Worm (Caenorhabditis elegans) whole organism, dauer: ENCODE results near the gene svop-1.

Source experiments
- unc-62 ChIP-seq: sonication (generic microtip); optimal IDR thresholded peaks from 2 replicates; lab custom pipeline; 2017; ENCODE audit warnings: missing biosample characterization, missing genetic modification reagents, missing genetic modification characterization

Gene svop-1

DNA sequence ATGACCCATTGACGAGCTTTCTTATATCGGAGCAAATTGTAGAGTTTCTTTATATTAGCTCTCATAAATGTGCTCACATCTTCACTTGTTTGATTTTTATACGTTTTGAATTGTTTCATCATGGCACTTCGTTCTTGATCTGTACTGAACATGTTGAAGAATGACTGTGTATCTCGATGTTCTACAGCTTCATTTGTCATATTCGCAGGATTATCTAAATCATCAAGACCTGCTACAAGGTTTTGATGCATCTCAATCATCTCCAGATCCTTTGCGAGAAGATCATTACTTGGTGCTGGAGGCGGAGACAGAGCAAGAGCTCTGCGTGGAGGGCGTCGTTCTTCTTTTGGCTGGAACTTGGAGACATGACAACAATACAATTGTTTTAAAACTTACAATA, 18.0 kb upstream of the svop-1 start:
- TF ChIP-seq unc-62 (GFP tag; lab: Kevin White, UChicago), result no peak

DNA sequence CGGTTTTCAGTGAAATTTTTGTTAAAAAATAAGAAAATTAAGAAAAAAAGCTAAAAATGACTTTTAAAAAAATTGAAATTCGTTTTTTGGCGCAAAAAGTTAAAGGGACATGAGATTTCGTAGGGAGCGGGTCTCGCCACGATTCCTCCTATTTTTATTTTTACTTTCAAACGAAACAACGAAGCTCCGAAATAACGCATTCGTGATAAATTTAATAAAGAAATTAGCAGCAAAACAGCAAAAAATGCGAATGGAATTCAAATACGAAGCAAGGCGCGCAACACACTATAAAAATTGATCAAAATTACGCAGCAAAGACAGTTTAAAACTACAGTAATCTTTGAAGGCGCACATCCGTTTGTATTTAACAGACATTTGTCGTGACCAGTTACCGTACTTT, 14.5 kb upstream of the svop-1 start:
- no peak for TF ChIP-seq unc-62 (GFP tag; lab: Kevin White, UChicago)

DNA sequence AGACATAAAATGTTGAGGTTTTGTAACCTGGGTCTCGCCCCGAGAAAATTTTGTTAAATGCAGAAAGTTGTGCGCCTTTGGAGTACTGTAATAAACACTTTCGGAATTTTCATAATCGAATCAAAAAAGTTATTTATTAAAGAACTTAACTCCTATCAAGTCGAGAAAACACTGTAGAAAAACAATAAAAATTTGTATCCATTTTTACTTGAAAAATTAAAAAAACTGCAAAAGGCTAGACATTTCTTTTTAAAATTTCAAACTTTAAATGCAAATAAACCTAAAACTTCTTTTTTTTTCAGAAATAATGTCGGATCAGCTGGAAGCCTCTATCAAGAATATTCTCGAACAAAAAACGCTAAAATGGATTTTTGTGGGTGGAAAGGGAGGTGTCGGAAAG, 9.5 kb upstream of the svop-1 start, which contains the start of gene asna-1:
Gene asna-1 (plus strand): TSS at position 301 of the 400 bp plus-strand sequence.
- no peak for TF ChIP-seq unc-62 (GFP tag; lab: Kevin White, UChicago)

DNA sequence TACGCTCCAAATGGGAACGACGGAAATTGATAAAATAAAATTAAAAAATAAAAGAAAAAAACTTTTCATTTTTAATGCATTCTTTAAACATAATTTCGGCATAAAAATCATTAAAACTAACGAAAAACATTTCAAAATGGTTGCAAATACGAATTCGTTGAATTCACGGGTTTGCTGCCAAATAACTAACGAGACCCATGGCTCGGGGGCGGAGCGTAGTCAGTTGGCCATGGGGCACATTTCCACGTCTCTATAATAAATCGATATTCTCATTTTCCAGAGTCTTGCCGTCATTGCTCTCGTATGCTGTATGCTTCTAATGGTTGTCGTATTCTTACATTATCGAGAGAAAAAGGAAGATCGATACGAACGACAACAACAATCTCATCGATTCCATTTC, 8.2 kb upstream of the svop-1 start, which contains the start of gene ZK637.4:
Gene ZK637.4 (plus strand): TSS at position 301 of the 400 bp plus-strand sequence.
- TF ChIP-seq unc-62 (GFP tag; lab: Kevin White, UChicago), result no peak

DNA sequence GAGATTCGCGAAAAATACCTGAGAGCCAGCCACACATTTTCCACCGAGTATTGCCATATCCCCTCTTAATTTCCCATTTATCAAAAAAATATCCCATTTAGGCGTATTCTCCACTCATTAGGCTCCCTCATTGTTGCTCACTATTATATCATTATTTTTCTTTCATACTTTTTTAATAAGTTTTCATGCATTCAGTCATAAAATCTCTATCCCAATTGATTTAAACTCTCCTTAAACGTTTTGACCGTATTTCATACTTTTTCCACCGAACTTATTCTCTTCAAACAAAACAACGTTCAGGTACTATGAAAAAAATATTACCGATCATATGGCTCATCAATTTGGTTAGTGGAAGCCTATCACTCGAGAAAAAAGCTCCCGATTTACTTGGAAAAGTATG, 4.6 kb upstream of the svop-1 start, which contains the start of gene lnkn-1:
Gene lnkn-1 (plus strand): TSS at position 301 of the 400 bp plus-strand sequence.
- TF ChIP-seq unc-62 (GFP tag; lab: Kevin White, UChicago), result no peak

DNA sequence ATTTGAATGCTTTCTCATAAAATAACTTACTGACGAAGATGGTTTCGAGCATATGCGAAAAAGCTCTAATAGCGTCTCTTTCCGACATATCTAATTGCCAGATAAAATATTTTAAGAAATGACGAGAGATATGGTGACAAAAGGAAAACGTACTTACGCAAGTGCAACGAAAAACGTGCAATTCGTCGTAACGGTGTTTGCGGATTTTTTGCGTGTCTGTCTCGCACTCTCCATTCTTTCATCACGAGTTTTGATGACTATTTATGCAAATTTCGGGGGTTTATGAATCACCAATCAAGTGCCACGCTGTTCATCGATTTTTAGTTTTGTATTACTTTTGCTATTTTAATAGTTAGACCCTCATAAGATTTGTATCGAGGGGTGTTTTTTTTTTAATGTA, 3.7 kb upstream of the svop-1 start, which contains the start of gene ZK637.14:
Gene ZK637.14 (minus strand): TSS at position 201 of the 400 bp plus-strand sequence.
- no peak for TF ChIP-seq unc-62 (GFP tag; lab: Kevin White, UChicago)

DNA sequence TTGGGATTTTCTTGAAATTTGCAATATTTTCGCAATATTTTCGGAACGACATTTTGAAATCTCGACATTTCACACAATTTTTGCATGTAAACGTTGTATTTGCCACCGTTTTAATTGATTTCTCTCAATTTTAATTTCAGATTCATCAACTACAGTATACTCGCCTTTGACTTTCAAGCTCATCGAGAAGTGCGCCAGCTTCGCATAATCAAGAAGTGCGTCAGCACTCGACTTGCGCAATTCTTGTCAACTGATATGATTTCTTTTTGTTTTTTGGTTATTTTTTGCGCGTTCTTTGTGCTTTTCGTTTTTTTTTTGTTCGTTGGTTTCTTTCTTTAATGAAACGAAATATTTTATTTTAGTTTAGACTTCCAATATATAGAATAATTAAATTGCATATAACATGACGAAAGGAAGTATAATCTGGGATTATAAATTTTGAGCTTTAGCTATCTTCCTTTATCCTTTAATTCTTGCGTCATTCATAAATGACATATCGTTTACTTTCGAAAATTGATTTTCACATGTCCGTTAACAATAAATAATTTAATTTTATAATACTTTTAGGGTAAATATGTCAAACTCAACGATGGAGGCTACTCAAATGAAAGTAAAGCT, 2.0 kb upstream of the svop-1 start, which contains the start of gene famh-136:
Gene famh-136 (plus strand): TSS at position 568 of the 618 bp plus-strand sequence.
- TF ChIP-seq unc-62 (GFP tag; lab: Kevin White, UChicago), result no peak

DNA sequence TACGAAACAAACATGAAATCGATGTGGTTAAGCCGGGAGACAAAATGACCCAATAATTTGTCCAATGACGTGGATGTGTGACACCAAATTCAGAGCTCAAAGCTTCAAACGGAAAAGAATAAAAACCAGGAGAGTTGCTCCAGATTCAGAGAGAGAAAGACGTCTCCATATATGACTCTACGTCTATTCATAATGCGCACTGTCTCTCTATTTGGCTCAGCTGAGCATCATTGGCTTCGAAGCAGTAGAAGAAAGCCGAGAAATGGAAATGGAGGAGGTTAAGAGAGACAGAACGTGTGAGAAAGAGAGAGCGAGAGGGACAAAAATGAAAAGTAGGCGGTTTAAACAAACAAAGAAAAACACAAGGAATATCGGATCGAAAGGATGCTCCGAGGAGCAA, 1.0 kb upstream of the svop-1 start:
- TF ChIP-seq unc-62 (GFP tag; lab: Kevin White, UChicago), result no peak

DNA sequence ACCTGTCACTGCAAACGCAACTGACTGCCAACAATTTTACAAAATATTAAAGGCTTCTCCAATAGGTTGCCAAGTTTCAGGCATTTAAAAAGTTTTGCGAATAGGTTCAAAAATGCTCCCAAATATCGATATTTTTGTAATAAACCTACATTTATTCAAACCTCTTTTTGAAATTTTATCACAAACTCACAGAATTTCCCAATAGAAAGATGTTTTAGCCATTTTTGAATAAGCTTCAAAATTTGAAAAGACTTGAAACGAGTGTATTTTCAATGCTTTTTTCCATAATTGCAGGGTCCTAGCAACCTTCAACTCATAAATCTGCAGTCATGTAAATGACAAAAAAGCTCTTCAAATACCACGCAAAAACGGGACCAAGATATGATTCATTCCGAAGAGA, 3.0 kb downstream of the svop-1 start:
- TF ChIP-seq unc-62 (GFP tag; lab: Kevin White, UChicago), result no peak

DNA sequence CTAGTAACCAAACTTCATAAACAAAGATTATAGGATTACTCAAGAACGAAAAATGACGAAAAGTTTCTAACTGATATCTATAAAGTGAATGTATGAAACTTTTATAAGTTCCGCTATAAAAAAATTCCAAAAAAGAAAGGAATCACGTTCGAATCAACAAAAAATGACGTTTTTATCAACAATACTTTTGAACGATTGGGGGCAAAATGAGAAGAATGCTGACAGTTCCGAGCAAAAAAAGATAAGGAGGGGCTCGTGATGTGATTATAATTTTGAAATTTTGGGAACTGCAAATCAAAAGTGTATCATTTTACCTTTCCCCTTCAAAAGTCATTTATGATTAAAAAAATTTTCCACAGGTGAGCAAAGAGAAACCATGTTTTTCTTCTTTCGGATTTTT, 6.3 kb downstream of the svop-1 start:
- TF ChIP-seq unc-62 (GFP tag; lab: Kevin White, UChicago), result no peak

DNA sequence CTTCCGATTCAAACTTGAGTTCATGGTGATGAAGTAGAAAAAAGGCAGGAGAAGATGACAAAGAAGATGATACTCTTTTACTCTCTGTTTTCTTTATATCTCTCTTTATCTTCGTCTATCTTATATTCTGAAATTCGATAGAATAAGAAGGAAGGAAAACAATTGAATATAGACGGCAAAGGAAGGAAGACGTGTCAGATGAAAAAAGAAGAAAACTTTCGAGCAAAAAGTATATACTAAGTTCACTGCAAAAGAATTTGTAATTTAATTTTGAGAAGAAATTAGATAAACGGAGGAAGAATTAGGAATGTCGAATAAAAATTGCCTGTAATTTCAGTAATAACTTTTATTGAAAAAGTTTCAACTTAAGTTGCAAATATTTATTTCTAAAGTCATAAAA, 8.3 kb downstream of the svop-1 start, which contains the start of gene K01F9.2:
Gene K01F9.2 (minus strand): TSS at position 127 of the 400 bp plus-strand sequence.
- no peak for TF ChIP-seq unc-62 (GFP tag; lab: Kevin White, UChicago)

DNA sequence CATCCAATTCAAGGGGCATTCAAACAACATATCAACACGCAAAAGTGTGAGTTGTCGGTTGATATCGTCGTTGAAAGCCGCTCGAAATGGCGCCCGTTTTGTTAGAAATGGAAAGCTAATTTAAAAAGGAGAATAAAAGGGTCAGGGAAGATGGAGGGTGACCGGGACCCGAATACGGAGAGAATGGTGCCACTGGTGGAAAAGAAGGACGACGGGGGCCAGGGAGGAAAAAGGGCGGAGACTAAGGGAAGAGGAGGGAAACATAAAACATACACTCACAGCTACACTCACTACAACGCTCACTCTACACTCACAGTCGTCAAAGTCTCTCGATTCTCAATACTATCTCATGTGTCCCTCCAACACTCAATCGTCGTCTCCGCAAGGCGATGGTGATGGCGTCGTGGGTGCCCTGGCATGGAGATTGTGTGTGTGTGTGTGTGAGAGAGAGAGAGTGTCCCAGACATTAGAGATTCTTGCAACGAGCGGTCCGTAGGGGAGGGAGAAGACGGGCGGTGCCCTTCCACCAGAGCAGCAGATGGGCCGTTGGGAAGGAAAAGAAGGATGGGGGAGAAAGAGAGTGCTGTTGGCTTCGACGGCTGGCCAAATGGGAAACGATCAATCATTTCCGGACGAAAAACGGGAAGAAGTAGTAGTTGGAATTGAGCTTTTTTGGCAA, 11.2 kb downstream of the svop-1 start:
- TF ChIP-seq unc-62 (GFP tag; lab: Kevin White, UChicago), result no peak

DNA sequence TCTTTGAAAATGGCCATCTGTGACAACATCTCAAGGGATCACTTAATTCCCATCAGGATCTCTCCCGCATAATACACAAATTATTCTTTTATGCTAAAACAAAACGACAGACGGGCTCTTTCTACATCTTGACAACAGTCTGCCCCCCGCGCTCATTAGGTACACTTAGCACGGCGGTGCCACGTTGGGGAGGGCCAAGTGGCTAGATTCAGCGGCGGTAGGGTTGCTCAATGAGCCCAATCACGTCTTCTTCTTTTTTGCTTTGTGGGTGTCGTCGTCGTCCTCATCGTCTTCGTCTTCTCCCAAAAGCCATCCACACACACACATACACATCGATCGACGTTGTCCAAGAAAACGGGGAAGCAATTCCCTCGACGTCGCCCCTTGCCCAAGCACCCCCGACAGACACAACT, 12.2 kb downstream of the svop-1 start:
- no peak for TF ChIP-seq unc-62 (GFP tag; lab: Kevin White, UChicago)

DNA sequence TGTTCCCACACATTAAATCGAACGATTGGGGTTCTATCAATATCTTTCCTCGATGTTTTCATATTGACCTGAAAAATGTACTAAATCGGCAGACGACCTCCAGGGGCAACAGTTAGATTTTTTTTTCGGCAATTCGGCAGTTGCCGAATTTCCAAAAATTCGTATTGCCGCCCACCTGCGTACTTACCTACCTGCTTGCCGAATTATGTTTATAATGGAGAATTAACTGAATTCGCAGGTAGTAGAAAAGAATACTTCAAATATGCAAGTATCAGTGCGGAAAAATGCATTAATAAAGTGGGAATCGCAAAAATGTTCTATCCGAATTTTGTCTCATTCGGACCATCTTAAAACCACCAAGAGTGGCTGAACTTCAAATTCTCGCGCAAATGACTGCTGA, 15.6 kb downstream of the svop-1 start:
- TF ChIP-seq unc-62 (GFP tag; lab: Kevin White, UChicago), result no peak

DNA sequence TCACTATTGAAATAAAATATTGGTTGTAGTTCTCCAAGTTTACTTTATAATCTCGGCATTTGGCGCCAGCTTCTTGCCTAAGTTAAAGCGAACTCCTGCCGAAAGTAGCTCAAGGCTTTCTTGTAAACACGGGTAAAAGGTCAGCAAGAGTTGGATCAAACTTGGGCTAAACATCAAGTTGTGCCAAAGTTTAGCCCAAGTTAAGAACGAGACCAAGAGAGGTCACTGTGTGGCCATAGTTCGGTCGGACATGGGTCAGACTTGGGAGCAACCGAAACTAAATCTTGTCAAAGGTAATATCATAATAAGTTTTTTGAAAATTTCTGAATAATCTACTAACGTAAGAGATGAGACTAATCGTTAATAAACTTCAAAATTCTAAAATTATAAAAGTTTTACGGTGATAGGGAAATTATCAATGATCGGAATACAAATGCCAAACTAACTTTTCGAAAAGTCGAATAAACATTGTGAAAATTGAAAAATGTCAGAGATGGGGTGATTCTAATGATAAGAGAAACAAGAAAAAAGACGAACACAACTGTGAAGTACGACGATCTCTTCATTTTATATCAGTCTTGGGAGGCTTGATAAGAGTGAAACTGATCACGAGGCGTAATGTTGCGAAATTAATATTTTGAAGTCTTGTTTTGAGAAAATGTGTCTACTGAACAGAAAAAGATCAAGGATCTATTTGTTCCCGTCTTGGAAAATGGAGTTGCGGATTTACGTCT, 17.2 kb downstream of the svop-1 start:
- no peak for TF ChIP-seq unc-62 (GFP tag; lab: Kevin White, UChicago)
